Fruit fly (Drosophila melanogaster): ENCODE measurements around the gene CG10340.
A peak's percentile ranks its signal among the peaks of the same experiment; 100 is the strongest.

The CG10340 gene

DNA sequence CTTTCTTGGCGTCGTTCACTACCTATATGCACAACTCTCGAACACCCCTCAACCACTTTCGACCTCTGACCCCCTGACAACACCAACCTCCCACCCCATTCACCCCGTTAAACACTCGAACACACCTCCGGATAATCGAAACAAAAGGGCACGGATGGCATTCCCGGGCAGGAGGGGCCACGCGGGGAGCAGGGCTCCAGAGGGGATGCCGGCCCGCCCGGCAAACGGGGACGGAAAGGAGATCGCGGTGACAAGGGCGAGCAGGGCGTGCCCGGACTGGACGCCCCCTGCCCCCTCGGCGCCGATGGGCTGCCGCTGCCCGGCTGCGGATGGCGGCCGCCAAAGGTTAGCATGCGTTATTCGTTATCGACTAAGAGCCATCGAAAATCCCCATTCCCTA lies 44.9 kb downstream of the CG10340 start (continued):
- TF ChIP-seq ato (GFP tag; IDR thresholded peaks at IDR 0.05; ENCODE audit: partially characterized antibody) (no peak), CG8924 (tag; optimal IDR thresholded peaks at IDR 0.05) (no peak), CG15011 (GFP tag; optimal IDR thresholded peaks at IDR 0.05) (no peak), Usf (GFP tag; optimal IDR thresholded peaks at IDR 0.05) (no peak), ham (GFP tag; IDR thresholded peaks at IDR 0.05) (0 out of 2 replicates have a peak, but pooled peaks have one; percentile 36), Atf3 (GFP tag; optimal IDR thresholded peaks at IDR 0.05) (no peak), CG8290 (GFP tag; optimal IDR thresholded peaks at IDR 0.05) (no peak), CG8290 (tag; optimal IDR thresholded peaks at IDR 0.05) (no peak), kni (GFP tag; optimal IDR thresholded peaks at IDR 0.05) (no peak), Med (GFP tag) (peak; percentile 34), Hr78 (GFP tag; optimal IDR thresholded peaks at IDR 0.05) (peak in 1 of 2 experiments; percentile 35), her (GFP tag; optimal IDR thresholded peaks at IDR 0.05) (no peak), nau (GFP tag; optimal IDR thresholded peaks at IDR 0.05) (no peak), CG11560 (tag; IDR thresholded peaks at IDR 0.05) (no peak), CG18764 (GFP tag; optimal IDR thresholded peaks at IDR 0.05) (no peak), Meics (GFP tag; optimal IDR thresholded peaks at IDR 0.05) (no peak), zfh1 (GFP tag; IDR thresholded peaks at IDR 0.05) (no peak), Sox102F (GFP tag; optimal IDR thresholded peaks at IDR 0.05) (no peak), nmo (GFP tag; optimal IDR thresholded peaks at IDR 0.05) (no peak), sima (GFP tag; optimal IDR thresholded peaks at IDR 0.05) (no peak), en (GFP tag; optimal IDR thresholded peaks at IDR 0.05) (no peak), sisA (GFP tag; IDR thresholded peaks at IDR 0.05) (peak; percentile 39; the same call in 1 of the 2 replicates), tin (GFP tag; optimal IDR thresholded peaks at IDR 0.05) (no peak), nerfin-1 (tag; optimal IDR thresholded peaks at IDR 0.05) (no peak), lola (GFP tag; optimal IDR thresholded peaks at IDR 0.05) (no peak), Tbp (GFP tag; optimal IDR thresholded peaks at IDR 0.05) (no peak), crol (GFP tag; IDR thresholded peaks at IDR 0.05) (peak; percentile 79), CG10462 (GFP tag; optimal IDR thresholded peaks at IDR 0.05) (no peak), CG15269 (tag; optimal IDR thresholded peaks at IDR 0.05) (no peak), croc (GFP tag; conservative IDR thresholded peaks at IDR 0.05) (no peak), chinmo (GFP tag; IDR thresholded peaks at IDR 0.05; ENCODE audit: partially characterized antibody) (no peak)

DNA sequence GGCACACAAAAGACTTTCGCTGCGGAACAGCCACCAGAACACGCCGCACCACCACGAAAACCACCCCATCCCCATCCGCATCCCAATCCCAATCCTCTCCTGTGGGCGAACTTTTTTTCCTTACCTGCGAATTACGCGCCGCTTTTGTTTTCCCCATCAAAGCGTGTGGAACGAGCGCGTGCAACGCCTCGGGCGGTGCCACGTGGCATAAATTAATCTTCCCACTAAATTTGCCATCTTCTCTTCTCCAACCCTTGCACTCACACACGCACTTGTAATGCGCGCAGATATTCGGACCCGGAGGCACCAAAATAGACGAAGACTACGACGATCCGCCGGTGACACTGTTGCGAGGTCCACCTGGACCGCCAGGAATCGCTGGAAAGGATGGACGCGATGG lies 49.4 kb downstream of the CG10340 start:
- TF ChIP-seq Hey (tag; optimal IDR thresholded peaks at IDR 0.05), result peak; percentile 95
- no peak for TF ChIP-seq ATbp (GFP tag; optimal IDR thresholded peaks at IDR 0.05)

Data from whole organism, embryonic.